Fruit fly (Drosophila melanogaster) whole organism, wandering third instar larva: ENCODE measurements around the gene CG31360.

ENCODE experiments used
- CrebA ChIP-seq: fragments of 200-800 bp; sonication (Bioruptor generic); optimal IDR thresholded peaks from 2 replicates; lab custom pipeline; 2016; ENCODE audit warnings: missing biosample characterization, mild to moderate bottlenecking, missing genetic modification characterization, borderline replicate concordance
- N ChIP-seq: fragments of >200 bp; optimal IDR thresholded peaks from 2 replicates; lab custom pipeline; 2018; ENCODE audit warnings: missing biosample characterization, missing external identifiers, missing genetic modification characterization
- dmrt93B ChIP-seq: fragments of 200-800 bp; sonication (Bioruptor generic); optimal IDR thresholded peaks from 2 replicates; lab custom pipeline; 2018; ENCODE audit warnings: missing biosample characterization, mild to moderate bottlenecking, missing genetic modification characterization
- psq ChIP-seq: fragments of 200-800 bp; sonication (Bioruptor generic); optimal IDR thresholded peaks from 3 replicates; lab custom pipeline; 2017; ENCODE audit warnings: missing biosample characterization, mild to moderate bottlenecking, missing genetic modification characterization, moderate library complexity

- TF ChIP-seq N: no peak
- TF ChIP-seq CrebA (GFP tag; lab: Kevin White, UChicago): no peak
- no peak for TF ChIP-seq psq (GFP tag; lab: Kevin White, UChicago)
- no peak for TF ChIP-seq dmrt93B (GFP tag; lab: Kevin White, UChicago)
Measured at dm6 chr3R:17666797-17667156, 18.1 kb upstream of the CG31360 start.
